Worm (Caenorhabditis elegans) whole organism, L3 larva: Measurements from ENCODE around the gene T01G5.6.

ENCODE experiments used
- fos-1 ChIP-seq: fragments of 150-350 bp; optimal IDR thresholded peaks from 2 replicates; lab custom pipeline; 2014; ENCODE audit warnings: missing biosample characterization, missing genetic modification characterization
- pha-4 ChIP-seq: fragments of 150-350 bp; optimal IDR thresholded peaks from 2 replicates; lab custom pipeline; 2014; ENCODE audit warnings: missing biosample characterization, missing genetic modification reagents, missing genetic modification characterization

DNA sequence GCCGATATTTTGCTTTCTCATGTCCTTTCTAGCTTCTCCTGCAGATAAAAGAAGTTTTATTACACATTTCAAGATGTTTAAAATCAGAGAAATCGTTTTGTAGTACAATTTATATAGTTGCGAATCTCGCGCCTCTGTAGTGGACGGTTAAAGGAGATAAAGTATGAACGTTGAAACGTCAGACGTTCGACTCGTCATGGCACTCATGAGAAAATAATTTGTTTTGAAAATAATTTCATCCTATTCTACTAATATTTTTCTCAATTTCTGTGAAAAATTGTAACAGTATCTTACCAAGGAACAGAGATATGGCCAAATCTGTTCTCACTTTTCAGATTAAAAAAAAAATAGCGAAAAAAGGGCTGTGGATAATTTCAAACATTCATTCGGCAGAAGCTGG lies 33.9 kb upstream of the T01G5.6 start, which contains the start of gene T09F5.20:
- no peak for TF ChIP-seq pha-4
- TF ChIP-seq fos-1 (tag; lab: Kevin White, UChicago): no peak
